Worm (Caenorhabditis elegans): ENCODE results near the gene cyp-33A1.

The cyp-33A1 gene

ce11 chrV:7635469-7635868, 45.8 kb downstream of the cyp-33A1 start, which contains the start of gene srd-29:
srd-29 (plus strand) TSS chrV:7635769.
- TF ChIP-seq nfya-1 (tag; optimal IDR thresholded peaks at IDR 0.05; ENCODE audit: insufficient read depth) (no peak), ceh-16 (tag; optimal IDR thresholded peaks at IDR 0.05) (no peak), egl-5 (tag; optimal IDR thresholded peaks at IDR 0.05) (no peak), nhr-28 (tag; optimal IDR thresholded peaks at IDR 0.05) (no peak), fkh-10 (GFP tag; optimal IDR thresholded peaks at IDR 0.05) (no peak), ZK546.5 (tag; optimal IDR thresholded peaks at IDR 0.05) (no peak)

- TF ChIP-seq zag-1 (tag; optimal IDR thresholded peaks at IDR 0.05) (no peak), skn-1 (tag; optimal IDR thresholded peaks at IDR 0.05) (no peak), egl-5 (tag; optimal IDR thresholded peaks at IDR 0.05) (no peak), nhr-28 (tag; optimal IDR thresholded peaks at IDR 0.05) (no peak), eor-1 (tag; optimal IDR thresholded peaks at IDR 0.05) (no peak), mml-1 (tag; optimal IDR thresholded peaks at IDR 0.05) (no peak), nhr-25 (tag; optimal IDR thresholded peaks at IDR 0.05) (no peak), nhr-43 (tag; optimal IDR thresholded peaks at IDR 0.05; ENCODE audit: poor library complexity, severe bottlenecking) (no peak), nhr-77 (tag; optimal IDR thresholded peaks at IDR 0.05) (no peak), sea-2 (GFP tag; optimal IDR thresholded peaks at IDR 0.05) (no peak), lsy-12 (tag; optimal IDR thresholded peaks at IDR 0.05) (no peak), nhr-67 (tag; optimal IDR thresholded peaks at IDR 0.05) (no peak), nhr-12 (tag; optimal IDR thresholded peaks at IDR 0.05) (no peak), R02D3.7 (tag; optimal IDR thresholded peaks at IDR 0.05) (no peak), fos-1 (tag; optimal IDR thresholded peaks at IDR 0.05) (no peak), nhr-23 (tag; optimal IDR thresholded peaks at IDR 0.05) (no peak), nhr-11 (tag; optimal IDR thresholded peaks at IDR 0.05) (no peak)
Observed at ce11 chrV:7634657-7635056, 46.6 kb downstream of the cyp-33A1 start, which contains the start of gene srd-31. srd-31 (minus strand) TSS chrV:7634757.

ce11 chrV:7631732-7632131, 49.5 kb downstream of the cyp-33A1 start, which contains the start of gene srd-25:
srd-25 (plus strand) TSS chrV:7632032.
- TF ChIP-seq tbx-2 (tag; optimal IDR thresholded peaks at IDR 0.05) (no peak), nhr-28 (tag; optimal IDR thresholded peaks at IDR 0.05) (no peak), elt-1 (tag; optimal IDR thresholded peaks at IDR 0.05) (no peak), eor-1 (tag; optimal IDR thresholded peaks at IDR 0.05) (no peak), nfya-1 (tag; optimal IDR thresholded peaks at IDR 0.05; ENCODE audit: insufficient read depth) (no peak), nhr-43 (tag; optimal IDR thresholded peaks at IDR 0.05; ENCODE audit: poor library complexity, severe bottlenecking) (no peak), elt-3 (tag; optimal IDR thresholded peaks at IDR 0.05) (no peak), jun-1 (tag; optimal IDR thresholded peaks at IDR 0.05) (no peak), lin-39 (tag; optimal IDR thresholded peaks at IDR 0.05) (no peak), lsy-12 (tag; optimal IDR thresholded peaks at IDR 0.05) (no peak), ceh-82 (tag; optimal IDR thresholded peaks at IDR 0.05) (no peak), ceh-9 (tag; optimal IDR thresholded peaks at IDR 0.05) (no peak), nhr-77 (tag; optimal IDR thresholded peaks at IDR 0.05) (no peak), egl-27 (tag; optimal IDR thresholded peaks at IDR 0.05) (no peak), nhr-11 (tag; optimal IDR thresholded peaks at IDR 0.05) (no peak), nhr-67 (tag; optimal IDR thresholded peaks at IDR 0.05) (no peak), ama-1 (optimal IDR thresholded peaks at IDR 0.05) (no peak)

- TF ChIP-seq fkh-10 (GFP tag; optimal IDR thresholded peaks at IDR 0.05) (no peak), skn-1 (tag; optimal IDR thresholded peaks at IDR 0.05) (no peak), tbx-2 (tag; optimal IDR thresholded peaks at IDR 0.05) (no peak), ZK546.5 (tag; optimal IDR thresholded peaks at IDR 0.05) (no peak), eor-1 (tag; optimal IDR thresholded peaks at IDR 0.05) (no peak), fos-1 (tag; optimal IDR thresholded peaks at IDR 0.05) (no peak), ceh-16 (tag; optimal IDR thresholded peaks at IDR 0.05) (no peak), unc-62 (GFP tag; optimal IDR thresholded peaks at IDR 0.05) (no peak), hmg-11 (tag; optimal IDR thresholded peaks at IDR 0.05) (no peak), nhr-67 (tag; optimal IDR thresholded peaks at IDR 0.05) (no peak), egl-5 (tag; optimal IDR thresholded peaks at IDR 0.05) (no peak), elt-3 (tag; optimal IDR thresholded peaks at IDR 0.05) (no peak), snpc-4 (tag; optimal IDR thresholded peaks at IDR 0.05) (no peak), egl-27 (tag; optimal IDR thresholded peaks at IDR 0.05) (no peak), daf-12 (tag; optimal IDR thresholded peaks at IDR 0.05) (no peak), mdl-1 (tag; optimal IDR thresholded peaks at IDR 0.05) (no peak), unc-39 (tag; optimal IDR thresholded peaks at IDR 0.05) (no peak), nhr-28 (tag; optimal IDR thresholded peaks at IDR 0.05) (no peak)
Observed at ce11 chrV:7629504-7629903, 51.8 kb downstream of the cyp-33A1 start, which contains the start of gene srd-30. srd-30 (plus strand) TSS chrV:7629804.

All from whole organism, L3 larva.